Worm (Caenorhabditis elegans): ENCODE measurements around the gene K03H1.7.

- TF ChIP-seq hmbx-1 (tag; optimal IDR thresholded peaks at IDR 0.05) (no peak), ceh-13 (GFP tag; optimal IDR thresholded peaks at IDR 0.05) (no peak), ama-1 (optimal IDR thresholded peaks at IDR 0.05) (no peak), sea-1 (GFP tag; conservative IDR thresholded peaks at IDR 0.05) (no peak), tbx-11 (GFP tag; IDR thresholded peaks at IDR 0.05) (no peak), scrt-1 (GFP tag; IDR thresholded peaks at IDR 0.05) (no peak), ceh-36 (tag; optimal IDR thresholded peaks at IDR 0.05) (no peak), flt-1 (GFP tag; IDR thresholded peaks at IDR 0.05) (no peak), tra-4 (tag; optimal IDR thresholded peaks at IDR 0.05) (no peak), aly-1 (tag; optimal IDR thresholded peaks at IDR 0.05) (no peak), tbx-37 (GFP tag; conservative IDR thresholded peaks at IDR 0.05) (no peak), ets-7 (tag; optimal IDR thresholded peaks at IDR 0.05) (no peak), hmg-4 (GFP tag; optimal IDR thresholded peaks at IDR 0.05) (no peak), F13C5.2 (tag; optimal IDR thresholded peaks at IDR 0.05) (no peak)
Observed at ce11 chrIII:9912501-9912900, 34.7 kb upstream of the K03H1.7 start.
